Worm (Caenorhabditis elegans) whole organism, young adult: ENCODE data around the gene ZK622.4.

Source experiments
- B0035.1 ChIP-seq: sonication (generic microtip); optimal IDR thresholded peaks from 2 replicates; lab custom pipeline; 2016; ENCODE audit warnings: missing genetic modification characterization, mild to moderate bottlenecking, missing compliant biosample characterization, missing genotype, missing genetic modification reagents
- B0261.1 ChIP-seq: sonication (generic microtip); optimal IDR thresholded peaks from 2 replicates; lab custom pipeline; 2016; ENCODE audit warnings: mild to moderate bottlenecking, missing genetic modification characterization, moderate library complexity, missing compliant biosample characterization
- B0336.3 ChIP-seq: fragments of 200-800 bp; sonication (Bioruptor generic); IDR thresholded peaks from 2 replicates; pipeline ENCODE4 v1.3.6; 2022; ENCODE audit warnings: missing genetic modification characterization, missing compliant biosample characterization
- C06A6.2 ChIP-seq: fragments of 200-800 bp; sonication (Bioruptor generic); conservative IDR thresholded peaks from 2 replicates; pipeline ENCODE4 v1.3.6; 2022; ENCODE audit warnings: missing genetic modification characterization, missing compliant biosample characterization
- D2030.7 ChIP-seq: fragments of 200-800 bp; sonication (Bioruptor generic); IDR thresholded peaks from 2 replicates; pipeline ENCODE4 v1.3.6; 2022; ENCODE audit warnings: missing genetic modification reagents, missing genetic modification characterization, missing compliant biosample characterization
- F10E7.11 ChIP-seq: sonication (generic microtip); optimal IDR thresholded peaks from 2 replicates; lab custom pipeline; 2017; ENCODE audit warnings: mild to moderate bottlenecking, missing genetic modification characterization, moderate library complexity, missing compliant biosample characterization
- F22D6.2 ChIP-seq: sonication (generic microtip); optimal IDR thresholded peaks from 2 replicates; lab custom pipeline; 2016; ENCODE audit warnings: mild to moderate bottlenecking, missing genetic modification characterization, missing compliant biosample characterization
- F37B4.10 ChIP-seq: fragments of 200-800 bp; sonication (Bioruptor generic); IDR thresholded peaks from 2 replicates; pipeline ENCODE4 v1.3.6; 2022; ENCODE audit warnings: missing genetic modification characterization, missing compliant biosample characterization
- F52B5.7 ChIP-seq: sonication (generic microtip); optimal IDR thresholded peaks from 2 replicates; lab custom pipeline; 2016; ENCODE audit warnings: mild to moderate bottlenecking, missing genetic modification characterization, missing compliant biosample characterization
- F55B11.4 ChIP-seq: sonication (generic microtip); optimal IDR thresholded peaks from 2 replicates; lab custom pipeline; 2016; ENCODE audit warnings: missing compliant biosample characterization, missing genetic modification characterization, borderline replicate concordance; ENCODE audit not compliant: insufficient read depth
- K12H6.12 ChIP-seq: fragments of 200-800 bp; sonication (Bioruptor generic); optimal IDR thresholded peaks from 2 replicates; lab custom pipeline; 2018; ENCODE audit warnings: mild to moderate bottlenecking, missing genetic modification characterization, missing compliant biosample characterization
- Y53F4B.3 ChIP-seq: fragments of 200-800 bp; sonication (Bioruptor generic); IDR thresholded peaks from 2 replicates; pipeline ENCODE4 v1.3.6; 2022; ENCODE audit warnings: missing genetic modification reagents, missing genetic modification characterization, missing compliant biosample characterization
- Y53G8AR.9 ChIP-seq: fragments of 200-800 bp; sonication (Bioruptor generic); conservative IDR thresholded peaks from 2 replicates; pipeline ENCODE4 v1.3.6; 2022; ENCODE audit warnings: missing genetic modification reagents, missing genetic modification characterization, missing compliant biosample characterization
- Y79H2A.3 ChIP-seq: fragments of 200-800 bp; sonication (Bioruptor generic); conservative IDR thresholded peaks from 2 replicates; pipeline ENCODE4 v1.3.6; 2022; ENCODE audit warnings: missing genetic modification reagents, missing genetic modification characterization, missing compliant biosample characterization
- ZK185.1 ChIP-seq: sonication (generic microtip); optimal IDR thresholded peaks from 2 replicates; lab custom pipeline; 2016; ENCODE audit warnings: mild to moderate bottlenecking, missing genetic modification characterization, missing compliant biosample characterization; ENCODE audit not compliant: poor library complexity, severe bottlenecking
- aptf-2 ChIP-seq: fragments of 200-800 bp; sonication (Bioruptor generic); conservative IDR thresholded peaks from 2 replicates; pipeline ENCODE4 v1.3.6; 2022; ENCODE audit warnings: missing genetic modification reagents, missing genetic modification characterization, missing compliant biosample characterization
- aptf-3 ChIP-seq: fragments of 200-800 bp; sonication (Bioruptor generic); IDR thresholded peaks from 2 replicates; pipeline ENCODE4 v1.3.6; 2022; ENCODE audit warnings: missing genetic modification characterization, missing compliant biosample characterization
- atf-7 ChIP-seq: sonication (generic microtip); optimal IDR thresholded peaks from 2 replicates; lab custom pipeline; 2017; ENCODE audit warnings: mild to moderate bottlenecking, missing genetic modification characterization, missing compliant biosample characterization
- bed-2 ChIP-seq: fragments of 200-800 bp; sonication (Bioruptor generic); IDR thresholded peaks from 2 replicates; pipeline ENCODE4 v1.3.6; 2022; ENCODE audit warnings: missing genetic modification reagents, missing genetic modification characterization, missing compliant biosample characterization
- ccch-3 ChIP-seq: fragments of 200-800 bp; sonication (Bioruptor generic); optimal IDR thresholded peaks from 2 replicates; lab custom pipeline; 2018; ENCODE audit warnings: mild to moderate bottlenecking, missing genetic modification characterization, missing compliant biosample characterization
- ceh-100 ChIP-seq: fragments of 200-800 bp; sonication (Bioruptor generic); IDR thresholded peaks from 2 replicates; pipeline ENCODE4 v1.3.6; 2022; ENCODE audit warnings: missing genetic modification reagents, missing genetic modification characterization, missing compliant biosample characterization
- ceh-40 ChIP-seq: fragments of 200-800 bp; sonication (Bioruptor generic); IDR thresholded peaks from 2 replicates; pipeline ENCODE4 v1.3.6; 2022; ENCODE audit warnings: missing genetic modification characterization, missing compliant biosample characterization
- chd-7 ChIP-seq: sonication (generic microtip); optimal IDR thresholded peaks from 2 replicates; lab custom pipeline; 2016; ENCODE audit warnings: mild to moderate bottlenecking, missing genetic modification characterization, moderate library complexity, missing compliant biosample characterization
- dox-1 ChIP-seq: fragments of 200-800 bp; sonication (Bioruptor generic); IDR thresholded peaks from 2 replicates; pipeline ENCODE4 v1.3.6; 2022; ENCODE audit warnings: missing genetic modification reagents, missing genetic modification characterization, missing compliant biosample characterization
- efl-1 ChIP-seq: fragments of 150-350 bp; optimal IDR thresholded peaks from 2 replicates; lab custom pipeline; 2014; ENCODE audit warnings: missing biosample characterization, missing genetic modification reagents, missing genetic modification characterization
- egl-18 ChIP-seq: fragments of 200-800 bp; sonication (Bioruptor generic); IDR thresholded peaks from 2 replicates; pipeline ENCODE4 v1.3.6; 2022; ENCODE audit warnings: missing genetic modification reagents, missing genetic modification characterization, missing compliant biosample characterization
- gei-17 ChIP-seq: fragments of 200-800 bp; sonication (Bioruptor generic); optimal IDR thresholded peaks from 2 replicates; lab custom pipeline; 2018; ENCODE audit warnings: mild to moderate bottlenecking, missing genetic modification characterization, missing compliant biosample characterization
- him-1 ChIP-seq: sonication (generic microtip); optimal IDR thresholded peaks from 2 replicates; lab custom pipeline; 2016; ENCODE audit warnings: missing genotype, missing genetic modification reagents, missing genetic modification characterization, missing compliant biosample characterization
- hlh-26 ChIP-seq: fragments of 200-800 bp; sonication (Bioruptor generic); conservative IDR thresholded peaks from 2 replicates; pipeline ENCODE4 v1.3.6; 2022; ENCODE audit warnings: missing genetic modification reagents, missing genetic modification characterization, missing compliant biosample characterization
- hmg-20 ChIP-seq: fragments of 200-800 bp; sonication (Bioruptor generic); IDR thresholded peaks from 2 replicates; pipeline ENCODE4 v1.3.6; 2022; ENCODE audit warnings: missing genetic modification reagents, missing genetic modification characterization, missing compliant biosample characterization
- hrde-1 ChIP-seq: sonication (generic microtip); optimal IDR thresholded peaks from 2 replicates; lab custom pipeline; 2016; ENCODE audit warnings: missing genetic modification characterization, mild to moderate bottlenecking, missing compliant biosample characterization, moderate library complexity, missing genotype, missing genetic modification reagents, borderline replicate concordance
- lin-54 ChIP-seq: fragments of 200-800 bp; sonication (Bioruptor generic); optimal IDR thresholded peaks from 2 replicates; lab custom pipeline; 2018; ENCODE audit warnings: mild to moderate bottlenecking, missing genetic modification characterization, missing compliant biosample characterization
- lir-1 ChIP-seq: fragments of 200-800 bp; sonication (Bioruptor generic); conservative IDR thresholded peaks from 2 replicates; pipeline ENCODE4 v1.3.6; 2022; ENCODE audit warnings: missing genetic modification reagents, missing genetic modification characterization, missing compliant biosample characterization
- madf-10 ChIP-seq: sonication (generic microtip); optimal IDR thresholded peaks from 2 replicates; lab custom pipeline; 2016; ENCODE audit warnings: mild to moderate bottlenecking, missing genetic modification characterization, missing compliant biosample characterization
- madf-3 ChIP-seq: fragments of 200-800 bp; sonication (Bioruptor generic); IDR thresholded peaks from 2 replicates; pipeline ENCODE4 v1.3.6; 2022; ENCODE audit warnings: missing genetic modification reagents, missing genetic modification characterization, missing compliant biosample characterization
- mxl-1 ChIP-seq: sonication (generic microtip); optimal IDR thresholded peaks from 2 replicates; lab custom pipeline; 2016; ENCODE audit warnings: missing genetic modification characterization, missing compliant biosample characterization
- nfyb-1 ChIP-seq: fragments of 200-800 bp; sonication (Bioruptor generic); IDR thresholded peaks from 2 replicates; pipeline ENCODE4 v1.3.6; 2022; ENCODE audit warnings: missing genetic modification reagents, missing genetic modification characterization, missing compliant biosample characterization
- nhr-120 ChIP-seq: fragments of 200-800 bp; sonication (Bioruptor generic); IDR thresholded peaks from 2 replicates; pipeline ENCODE4 v1.3.6; 2022; ENCODE audit warnings: missing genetic modification characterization, missing compliant biosample characterization
- pbrm-1 ChIP-seq: fragments of 200-800 bp; sonication (Bioruptor generic); IDR thresholded peaks from 2 replicates; pipeline ENCODE4 v1.3.6; 2022; ENCODE audit warnings: missing genetic modification reagents, missing genetic modification characterization, missing compliant biosample characterization
- pha-4 ChIP-seq: fragments of 150-350 bp; sonication (generic microtip); optimal IDR thresholded peaks from 2 replicates; lab custom pipeline; 2014; ENCODE audit warnings: missing biosample characterization, missing genetic modification reagents, missing genetic modification characterization
- rcor-1 ChIP-seq: fragments of 200-800 bp; sonication (Bioruptor generic); IDR thresholded peaks from 2 replicates; pipeline ENCODE4 v1.3.6; 2022; ENCODE audit warnings: missing genetic modification reagents, missing genetic modification characterization, missing compliant biosample characterization
- repo-1 ChIP-seq: sonication (generic microtip); optimal IDR thresholded peaks from 2 replicates; lab custom pipeline; 2017; ENCODE audit warnings: mild to moderate bottlenecking, missing genetic modification characterization, missing compliant biosample characterization
- rpc-1 ChIP-seq, 2 experiments: fragments of 150-350 bp in 1 of 2; sonication (generic microtip) in 1 of 2; optimal IDR thresholded peaks; 2 replicates each; lab custom pipeline; 2014 to 2018; ENCODE audit warnings: missing biosample characterization in 1 of 2, missing genetic modification characterization in 1 of 2, missing genetic modification reagents in 1 of 2, missing genotype in 1 of 2
- snpc-1.3 ChIP-seq: sonication (generic microtip); optimal IDR thresholded peaks from 2 replicates; lab custom pipeline; 2017; ENCODE audit warnings: missing genetic modification characterization, mild to moderate bottlenecking, missing compliant biosample characterization, antibody characterized with exemption, moderate library complexity, missing genotype, missing genetic modification reagents; ENCODE audit not compliant: insufficient read depth
- snpc-3.4 ChIP-seq: sonication (generic microtip); optimal IDR thresholded peaks from 2 replicates; lab custom pipeline; 2017; ENCODE audit warnings: missing genetic modification characterization, mild to moderate bottlenecking, missing compliant biosample characterization, antibody characterized with exemption, moderate library complexity, missing genotype, missing genetic modification reagents
- ztf-18 ChIP-seq: sonication (generic microtip); optimal IDR thresholded peaks from 2 replicates; lab custom pipeline; 2016; ENCODE audit warnings: missing genotype, mild to moderate bottlenecking, missing genetic modification characterization, missing compliant biosample characterization
- ztf-25 ChIP-seq: fragments of 200-800 bp; sonication (Bioruptor generic); IDR thresholded peaks from 2 replicates; pipeline ENCODE4 v1.3.6; 2022; ENCODE audit warnings: missing genetic modification reagents, missing genetic modification characterization, missing compliant biosample characterization

Gene ZK622.4

ce11 chrII:5328912-5329311 lies 36.4 kb downstream of the ZK622.4 start:
- TF ChIP-seq egl-18 (no peak), F52B5.7 (tag; lab: Kevin White, UChicago) (no peak), F37B4.10 (GFP tag; lab: Robert Waterston, UW) (no peak), B0336.3 (GFP tag; lab: Robert Waterston, UW) (no peak), ztf-25 (GFP tag; lab: Robert Waterston, UW) (no peak), Y79H2A.3 (GFP tag; lab: Robert Waterston, UW) (no peak), ZK185.1 (no peak), him-1 (tag; lab: Kevin White, UChicago) (no peak), bed-2 (GFP tag; lab: Robert Waterston, UW) (no peak), madf-3 (GFP tag; lab: Robert Waterston, UW) (no peak), lin-54 (GFP tag; lab: Kevin White, UChicago) (no peak)

DNA sequence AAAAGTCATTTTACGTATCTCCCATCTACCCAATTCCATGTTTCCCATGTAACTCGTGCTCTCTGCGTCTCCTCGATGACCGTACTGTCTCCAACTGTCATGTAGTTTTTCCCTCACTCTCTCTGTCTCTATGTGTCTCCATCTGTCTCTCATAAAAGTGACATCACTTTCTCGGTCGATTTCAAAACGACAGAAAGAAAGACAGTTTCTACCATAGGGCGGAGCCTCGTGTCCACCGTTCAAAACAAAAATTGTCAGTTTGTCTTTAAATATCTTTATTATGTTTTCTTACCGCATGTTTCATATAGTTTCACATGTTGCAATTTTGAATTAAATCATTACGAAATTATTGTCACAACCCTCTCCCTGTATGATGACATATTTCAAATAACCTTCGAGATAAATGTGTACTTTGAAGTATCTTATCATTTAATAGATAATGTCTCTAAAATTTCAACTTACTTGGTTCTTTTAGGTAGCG lies 37.7 kb downstream of the ZK622.4 start:
- no peak for TF ChIP-seq repo-1 (tag; lab: Kevin White, UChicago)
- no peak for TF ChIP-seq D2030.7 (GFP tag; lab: Robert Waterston, UW)
- TF ChIP-seq snpc-3.4 (tag; lab: Kevin White, UChicago): no peak
- no peak for TF ChIP-seq rcor-1 (GFP tag; lab: Robert Waterston, UW)
- peak; percentile 53 for TF ChIP-seq chd-7 (tag; lab: Kevin White, UChicago)
- TF ChIP-seq pbrm-1 (GFP tag; lab: Robert Waterston, UW): peak; percentile 62; the same call in 1 of the 2 replicates
- TF ChIP-seq B0035.1 (tag; lab: Kevin White, UChicago): no peak
- TF ChIP-seq F55B11.4 (tag; lab: Kevin White, UChicago): no peak
- TF ChIP-seq Y53F4B.3 (GFP tag; lab: Robert Waterston, UW): no peak
- peak; percentile 48 for TF ChIP-seq madf-10 (tag; lab: Kevin White, UChicago)
- TF ChIP-seq ccch-3: no peak
- no peak for TF ChIP-seq F10E7.11 (tag; lab: Kevin White, UChicago)
- no peak for TF ChIP-seq mxl-1 (tag; lab: Kevin White, UChicago)
- no peak for TF ChIP-seq nhr-120 (GFP tag; lab: Robert Waterston, UW)
- no peak for TF ChIP-seq hlh-26 (GFP tag; lab: Robert Waterston, UW)
- no peak for TF ChIP-seq gei-17
- TF ChIP-seq hrde-1: no peak
- TF ChIP-seq B0336.3 (GFP tag; lab: Robert Waterston, UW): peak; percentile 64; the same call in 1 of the 2 replicates
- TF ChIP-seq B0261.1 (tag; lab: Kevin White, UChicago): no peak
- TF ChIP-seq aptf-2 (GFP tag; lab: Robert Waterston, UW): no peak
- TF ChIP-seq efl-1 (GFP tag; lab: Kevin White, UChicago): no peak
- TF ChIP-seq ceh-40 (GFP tag; lab: Robert Waterston, UW): no peak
- TF ChIP-seq snpc-1.3 (tag; lab: Kevin White, UChicago): no peak
- TF ChIP-seq pha-4 (tag; lab: Kevin White, UChicago): peak; percentile 77
- TF ChIP-seq ztf-18: no peak
- no peak for TF ChIP-seq him-1 (tag; lab: Kevin White, UChicago)
- TF ChIP-seq hmg-20: no peak
- TF ChIP-seq atf-7: peak; percentile 99
- TF ChIP-seq Y53G8AR.9 (GFP tag; lab: Robert Waterston, UW): no peak
- peak; percentile 75 for TF ChIP-seq dox-1 (GFP tag; lab: Robert Waterston, UW)
- no peak for TF ChIP-seq F37B4.10 (GFP tag; lab: Robert Waterston, UW)
- TF ChIP-seq K12H6.12 (tag; lab: Kevin White, UChicago): peak; percentile 45
- no peak for TF ChIP-seq C06A6.2 (GFP tag; lab: Robert Waterston, UW)
- peak; percentile 70 for TF ChIP-seq nfyb-1 (GFP tag; lab: Robert Waterston, UW)
- no peak; the same call in 1 of the 2 replicates for TF ChIP-seq lir-1 (GFP tag; lab: Robert Waterston, UW)
- TF ChIP-seq F22D6.2: peak; percentile 33
- no peak for TF ChIP-seq aptf-3 (GFP tag; lab: Robert Waterston, UW)
- TF ChIP-seq rpc-1 (optimal IDR thresholded peaks at IDR 0.05; lab: Kevin White, UChicago): no peak
- no peak for TF ChIP-seq rpc-1 (tag; optimal IDR thresholded peaks at IDR 0.05; lab: Kevin White, UChicago)
- no peak for TF ChIP-seq ceh-100 (GFP tag; lab: Robert Waterston, UW)
